Worm (Caenorhabditis elegans): ENCODE measurements around the gene nhr-107.

The nhr-107 gene

ce11 chrV:6987673-6988072, 9.2 kb downstream of the nhr-107 start, which contains the start of gene nhr-139:
TSS of gene nhr-139 (minus strand) at chrV:6987773.
- TF ChIP-seq ekl-4 (GFP tag; IDR thresholded peaks at IDR 0.05) = no peak
- no peak for TF ChIP-seq B0336.3 (GFP tag; IDR thresholded peaks at IDR 0.05)
- no peak for TF ChIP-seq egl-44 (GFP tag; IDR thresholded peaks at IDR 0.05)

ce11 chrV:6985943-6986342, 10.9 kb downstream of the nhr-107 start, which contains the start of gene nhr-163:
TSS of gene nhr-163 (minus strand) at chrV:6986043.
- no peak for TF ChIP-seq nfya-2 (GFP tag; IDR thresholded peaks at IDR 0.05)
- no peak for TF ChIP-seq madf-10 (tag; optimal IDR thresholded peaks at IDR 0.05)
- TF ChIP-seq C17E4.6 (GFP tag; IDR thresholded peaks at IDR 0.05) = no peak
- TF ChIP-seq let-526 (GFP tag; IDR thresholded peaks at IDR 0.05) = no peak
- no peak for TF ChIP-seq pbrm-1 (GFP tag; IDR thresholded peaks at IDR 0.05)

ce11 chrV:6982813-6983212, 14.1 kb downstream of the nhr-107 start, which contains the start of gene nhr-161:
TSS of gene nhr-161 (minus strand) at chrV:6982913.
- TF ChIP-seq mes-4 (tag; optimal IDR thresholded peaks at IDR 0.05) (no peak), C17E4.6 (GFP tag; IDR thresholded peaks at IDR 0.05) (no peak), akir-1 (GFP tag; optimal IDR thresholded peaks at IDR 0.05) (no peak), F57A8.1 (GFP tag; optimal IDR thresholded peaks at IDR 0.05) (no peak), Y79H2A.3 (GFP tag; conservative IDR thresholded peaks at IDR 0.05) (no peak), hmg-20 (GFP tag; IDR thresholded peaks at IDR 0.05) (no peak), F37B4.10 (GFP tag; IDR thresholded peaks at IDR 0.05) (no peak), pbrm-1 (GFP tag; IDR thresholded peaks at IDR 0.05) (no peak), dpff-1 (tag; optimal IDR thresholded peaks at IDR 0.05) (no peak), chd-7 (tag; optimal IDR thresholded peaks at IDR 0.05) (no peak), Y67H2A.10 (GFP tag; conservative IDR thresholded peaks at IDR 0.05) (no peak)

- no peak for TF ChIP-seq attf-5 (GFP tag; optimal IDR thresholded peaks at IDR 0.05)
- no peak for TF ChIP-seq nhr-80 (tag; optimal IDR thresholded peaks at IDR 0.05)
- no peak for TF ChIP-seq ztf-22 (GFP tag; optimal IDR thresholded peaks at IDR 0.05)
- no peak for TF ChIP-seq unc-130 (GFP tag; optimal IDR thresholded peaks at IDR 0.05)
- no peak for TF ChIP-seq mxl-1 (tag; optimal IDR thresholded peaks at IDR 0.05)
- TF ChIP-seq bed-2 (GFP tag; IDR thresholded peaks at IDR 0.05) = no peak
- no peak for TF ChIP-seq akir-1 (GFP tag; optimal IDR thresholded peaks at IDR 0.05)
- no peak for TF ChIP-seq Y67H2A.10 (GFP tag; conservative IDR thresholded peaks at IDR 0.05)
- no peak for TF ChIP-seq zfh-2 (GFP tag; conservative IDR thresholded peaks at IDR 0.05)
Measured at ce11 chrV:6979019-6979418, 17.9 kb downstream of the nhr-107 start, which contains the start of gene sre-12. TSS of gene sre-12 (minus strand) at chrV:6979119.

- TF ChIP-seq aptf-3 (GFP tag; IDR thresholded peaks at IDR 0.05) = no peak
- no peak for TF ChIP-seq lsl-1 (GFP tag; optimal IDR thresholded peaks at IDR 0.05)
- no peak for TF ChIP-seq hmg-20 (GFP tag; IDR thresholded peaks at IDR 0.05)
- TF ChIP-seq mxl-1 (tag; optimal IDR thresholded peaks at IDR 0.05) = no peak
- TF ChIP-seq K11D2.4 (GFP tag; IDR thresholded peaks at IDR 0.05) = no peak
- no peak for TF ChIP-seq F52B5.7 (tag; optimal IDR thresholded peaks at IDR 0.05)
- no peak for TF ChIP-seq athp-1 (tag; optimal IDR thresholded peaks at IDR 0.05)
Measured at ce11 chrV:6976047-6976446, 20.8 kb downstream of the nhr-107 start, which contains the start of gene srx-16. TSS of gene srx-16 (plus strand) at chrV:6976347.

- TF ChIP-seq C06A6.2 (GFP tag; conservative IDR thresholded peaks at IDR 0.05) (no peak), dpl-1 (GFP tag; optimal IDR thresholded peaks at IDR 0.05) (no peak), Y56A3A.18 (GFP tag; IDR thresholded peaks at IDR 0.05) (no peak), aptf-2 (GFP tag; conservative IDR thresholded peaks at IDR 0.05) (no peak), him-1 (tag; optimal IDR thresholded peaks at IDR 0.05) (no peak), ztf-28 (GFP tag; IDR thresholded peaks at IDR 0.05) (no peak), ZK185.1 (tag; optimal IDR thresholded peaks at IDR 0.05; ENCODE audit: poor library complexity, severe bottlenecking) (no peak), F57A8.1 (GFP tag; optimal IDR thresholded peaks at IDR 0.05) (no peak), snpc-1.1 (tag; optimal IDR thresholded peaks at IDR 0.05; ENCODE audit: insufficient read depth) (no peak), dpff-1 (tag; optimal IDR thresholded peaks at IDR 0.05) (no peak), F22D6.2 (tag; optimal IDR thresholded peaks at IDR 0.05) (no peak), hlh-26 (GFP tag; conservative IDR thresholded peaks at IDR 0.05) (no peak), nfya-1 (tag; optimal IDR thresholded peaks at IDR 0.05; ENCODE audit: borderline replicate concordance, insufficient read depth) (no peak), nhr-90 (tag; optimal IDR thresholded peaks at IDR 0.05) (no peak), ekl-4 (GFP tag; IDR thresholded peaks at IDR 0.05) (no peak), ztf-22 (GFP tag; optimal IDR thresholded peaks at IDR 0.05) (no peak)
Measured at ce11 chrV:6971567-6971966, 25.3 kb downstream of the nhr-107 start, which contains the start of gene srx-59. TSS of gene srx-59 (plus strand) at chrV:6971867.
